Worm (Caenorhabditis elegans): ENCODE measurements around the gene srh-295.

- TF ChIP-seq pha-4 (tag; optimal IDR thresholded peaks at IDR 0.05): no peak
- TF ChIP-seq pqm-1 (tag; optimal IDR thresholded peaks at IDR 0.05): no peak
- no peak for TF ChIP-seq dve-1 (tag; optimal IDR thresholded peaks at IDR 0.05)
- no peak for TF ChIP-seq ets-4 (tag; optimal IDR thresholded peaks at IDR 0.05)
- TF ChIP-seq unc-42 (tag; optimal IDR thresholded peaks at IDR 0.05): no peak
- no peak for TF ChIP-seq T23F11.4 (GFP tag; optimal IDR thresholded peaks at IDR 0.05)
- TF ChIP-seq nhr-11 (tag; optimal IDR thresholded peaks at IDR 0.05): no peak
- TF ChIP-seq elt-2 (tag; optimal IDR thresholded peaks at IDR 0.05): peak; percentile 66
- no peak for TF ChIP-seq unc-55 (GFP tag; optimal IDR thresholded peaks at IDR 0.05)
- no peak for TF ChIP-seq sox-4 (tag; optimal IDR thresholded peaks at IDR 0.05)
These were observed 31.8 kb upstream of the srh-295 start, which contains the start of gene cpr-3 for ce11 chrV:15298597-15298996.
